Fruit fly (Drosophila melanogaster) whole organism, embryonic: ENCODE results near the gene dyw.

Experiments
- Bdp1 ChIP-seq: fragments of 200-800 bp; sonication (Bioruptor generic); optimal IDR thresholded peaks from 3 replicates; lab custom pipeline; 2016; ENCODE audit warnings: missing biosample characterization, missing genetic modification characterization
- CG10147 ChIP-seq: fragments of 200-800 bp; sonication (Bioruptor generic); optimal IDR thresholded peaks from 2 replicates; lab custom pipeline; 2019; ENCODE audit warnings: missing biosample characterization, mild to moderate bottlenecking, missing genetic modification characterization, moderate library complexity
- CG11247 ChIP-seq: fragments of 200-800 bp; sonication (Bioruptor generic); IDR thresholded peaks from 2 replicates; pipeline ENCODE4 v1.3.6; 2022; ENCODE audit warnings: missing biosample characterization, missing genetic modification characterization
- CG11696 ChIP-seq: fragments of 200-800 bp; sonication (Bioruptor generic); IDR thresholded peaks from 2 replicates; pipeline ENCODE4 v1.3.6; 2022; ENCODE audit warnings: missing biosample characterization, missing genetic modification characterization
- CG12071 ChIP-seq: fragments of 200-800 bp; sonication (Bioruptor generic); optimal IDR thresholded peaks from 3 replicates; lab custom pipeline; 2018; ENCODE audit warnings: missing biosample characterization, mild to moderate bottlenecking, missing genetic modification characterization
- CG12219 ChIP-seq: fragments of 200-800 bp; sonication (Bioruptor generic); optimal IDR thresholded peaks from 3 replicates; lab custom pipeline; 2018; ENCODE audit warnings: missing biosample characterization, mild to moderate bottlenecking, missing genetic modification characterization
- CG12299 ChIP-seq: fragments of 200-800 bp; sonication (Bioruptor generic); optimal IDR thresholded peaks from 2 replicates; lab custom pipeline; 2018; ENCODE audit warnings: missing biosample characterization, mild to moderate bottlenecking, missing genetic modification characterization
- CG15514 ChIP-seq: fragments of 200-800 bp; sonication (Bioruptor generic); optimal IDR thresholded peaks from 3 replicates; lab custom pipeline; 2017; ENCODE audit warnings: missing biosample characterization, missing genetic modification characterization, mild to moderate bottlenecking, moderate library complexity, missing genetic modification reagents
- CG17359 ChIP-seq: fragments of 200-800 bp; sonication (Bioruptor generic); optimal IDR thresholded peaks from 3 replicates; lab custom pipeline; 2018; ENCODE audit warnings: missing biosample characterization, mild to moderate bottlenecking, missing genetic modification characterization, moderate library complexity
- CG17612 ChIP-seq: fragments of 200-800 bp; sonication (Bioruptor generic); IDR thresholded peaks from 2 replicates; pipeline ENCODE4 v1.3.6; 2022; ENCODE audit warnings: missing biosample characterization, missing genetic modification characterization
- CG18764 ChIP-seq: fragments of 200-800 bp; sonication (Bioruptor generic); optimal IDR thresholded peaks from 3 replicates; lab custom pipeline; 2016; ENCODE audit warnings: missing biosample characterization, missing genetic modification characterization
- CG31388 ChIP-seq: fragments of 200-800 bp; sonication (Bioruptor generic); optimal IDR thresholded peaks from 2 replicates; lab custom pipeline; 2016; ENCODE audit warnings: missing biosample characterization, missing genetic modification characterization
- CG32772 ChIP-seq: fragments of 200-800 bp; sonication (Bioruptor generic); IDR thresholded peaks from 2 replicates; pipeline ENCODE4 v1.3.6; 2022; ENCODE audit warnings: missing biosample characterization, missing genetic modification characterization
- CG4328 ChIP-seq: fragments of 200-800 bp; sonication (Bioruptor generic); optimal IDR thresholded peaks from 3 replicates; lab custom pipeline; 2017; ENCODE audit warnings: missing biosample characterization, missing genetic modification reagents, missing genetic modification characterization
- CG4707 ChIP-seq: fragments of 200-800 bp; sonication (Bioruptor generic); optimal IDR thresholded peaks from 2 replicates; lab custom pipeline; 2018; ENCODE audit warnings: missing biosample characterization, mild to moderate bottlenecking, missing genetic modification characterization, moderate library complexity
- CG7271 ChIP-seq: fragments of 200-800 bp; sonication (Bioruptor generic); optimal IDR thresholded peaks from 2 replicates; lab custom pipeline; 2018; ENCODE audit warnings: missing biosample characterization, mild to moderate bottlenecking, missing genetic modification characterization, moderate library complexity
- CG7372 ChIP-seq: fragments of 200-800 bp; sonication (Bioruptor generic); IDR thresholded peaks from 2 replicates; pipeline ENCODE4 v1.3.6; 2022; ENCODE audit warnings: missing biosample characterization, missing genetic modification characterization
- CG9215 ChIP-seq: fragments of 200-800 bp; sonication (Bioruptor generic); IDR thresholded peaks from 2 replicates; pipeline ENCODE4 v1.3.6; 2022; ENCODE audit warnings: missing biosample characterization, missing genetic modification characterization
- CrebB ChIP-seq: fragments of 200-800 bp; sonication (Bioruptor generic); optimal IDR thresholded peaks from 3 replicates; lab custom pipeline; 2018; ENCODE audit warnings: missing biosample characterization, mild to moderate bottlenecking, missing genetic modification characterization
- Dp ChIP-seq: fragments of 200-800 bp; sonication (Bioruptor generic); optimal IDR thresholded peaks from 2 replicates; lab custom pipeline; 2018; ENCODE audit warnings: missing biosample characterization, mild to moderate bottlenecking, missing genetic modification characterization, moderate library complexity
- Drgx ChIP-seq: fragments of 200-800 bp; sonication (Bioruptor generic); IDR thresholded peaks from 2 replicates; pipeline ENCODE4 v1.3.6; 2022; ENCODE audit warnings: missing biosample characterization, missing genetic modification characterization
- H15 ChIP-seq: fragments of 200-800 bp; sonication (Bioruptor generic); IDR thresholded peaks from 3 replicates; pipeline ENCODE4 v1.3.6; 2022; ENCODE audit warnings: missing biosample characterization, missing genetic modification characterization
- H2.0 ChIP-seq: fragments of 200-800 bp; sonication (Bioruptor generic); IDR thresholded peaks from 2 replicates; pipeline ENCODE4 v1.3.6; 2022; ENCODE audit warnings: missing biosample characterization, missing genetic modification characterization
- HHEX ChIP-seq: fragments of 200-800 bp; sonication (Bioruptor generic); optimal IDR thresholded peaks from 3 replicates; lab custom pipeline; 2017; ENCODE audit warnings: missing biosample characterization, mild to moderate bottlenecking, missing genetic modification characterization, missing genetic modification reagents
- HLH54F ChIP-seq: fragments of 200-800 bp; sonication (Bioruptor generic); optimal IDR thresholded peaks from 3 replicates; lab custom pipeline; 2016; ENCODE audit warnings: missing biosample characterization, missing genetic modification characterization
- Hr3 ChIP-seq: fragments of 200-800 bp; sonication (Bioruptor generic); optimal IDR thresholded peaks from 3 replicates; lab custom pipeline; 2016; ENCODE audit warnings: missing biosample characterization, missing genetic modification characterization
- Med ChIP-seq: fragments of 200-800 bp; sonication (Bioruptor generic); peaks from one replicate; lab custom pipeline; 2016; ENCODE audit warnings: missing biosample characterization, missing genetic modification characterization, mild to moderate bottlenecking, inconsistent platforms, moderate library complexity
- Meics ChIP-seq: fragments of 200-800 bp; sonication (Bioruptor generic); optimal IDR thresholded peaks from 2 replicates; lab custom pipeline; 2017; ENCODE audit warnings: missing biosample characterization, mild to moderate bottlenecking, missing genetic modification characterization
- NC2β ChIP-seq: fragments of 200-800 bp; sonication (Bioruptor generic); optimal IDR thresholded peaks from 2 replicates; lab custom pipeline; 2016; ENCODE audit warnings: missing biosample characterization, missing genetic modification characterization
- Pdp1 ChIP-seq, 2 experiments: fragments of 200-800 bp; sonication (Bioruptor generic); optimal IDR thresholded peaks; 3 replicates each; lab custom pipeline; 2016; ENCODE audit warnings: missing biosample characterization in 2 of 2, missing genetic modification characterization in 2 of 2, mild to moderate bottlenecking in 1 of 2, moderate library complexity in 1 of 2
- Sox100B ChIP-seq: fragments of 200-800 bp; sonication (Bioruptor generic); optimal IDR thresholded peaks from 3 replicates; lab custom pipeline; 2018; ENCODE audit warnings: missing biosample characterization, mild to moderate bottlenecking, missing genetic modification characterization
- btn ChIP-seq: fragments of 200-800 bp; sonication (Bioruptor generic); optimal IDR thresholded peaks from 2 replicates; lab custom pipeline; 2016; ENCODE audit warnings: missing biosample characterization, missing genetic modification characterization
- ci ChIP-seq: fragments of 200-800 bp; sonication (Bioruptor generic); IDR thresholded peaks from 3 replicates; pipeline ENCODE4 v1.3.6; 2022; ENCODE audit warnings: missing biosample characterization, missing genetic modification characterization
- ewg ChIP-seq: fragments of 200-800 bp; sonication (Bioruptor generic); optimal IDR thresholded peaks from 3 replicates; lab custom pipeline; 2017; ENCODE audit warnings: mild to moderate bottlenecking, missing biosample characterization, missing genetic modification reagents, missing genetic modification characterization
- fd96Cb ChIP-seq: fragments of 200-800 bp; sonication (Bioruptor generic); optimal IDR thresholded peaks from 2 replicates; lab custom pipeline; 2018; ENCODE audit warnings: missing biosample characterization, mild to moderate bottlenecking, missing genetic modification characterization, moderate library complexity
- hkb ChIP-seq, 2 experiments: fragments of 200-800 bp in 1 of 2; fragments of >200 bp in 1 of 2; sonication (Bioruptor generic) in 1 of 2; IDR thresholded peaks in 1 of 2; optimal IDR thresholded peaks in 1 of 2; 2 replicates each; pipeline versions ENCODE4 v1.3.6 to Lab custom; 2017 to 2022; ENCODE audit warnings: missing biosample characterization in 1 of 2, missing genetic modification characterization in 1 of 2
- jigr1 ChIP-seq: fragments of 200-800 bp; sonication (Bioruptor generic); IDR thresholded peaks from 3 replicates; pipeline ENCODE4 v1.3.6; 2022; ENCODE audit warnings: missing biosample characterization, missing genetic modification characterization
- lilli ChIP-seq: fragments of 200-800 bp; sonication (Bioruptor generic); optimal IDR thresholded peaks from 3 replicates; lab custom pipeline; 2016; ENCODE audit warnings: missing biosample characterization, missing genetic modification characterization
- lmd ChIP-seq: fragments of 200-800 bp; sonication (Bioruptor generic); IDR thresholded peaks from 2 replicates; pipeline ENCODE4 v1.3.6; 2022; ENCODE audit warnings: missing biosample characterization, missing genetic modification characterization
- maf-S ChIP-seq: fragments of 200-800 bp; sonication (Bioruptor generic); optimal IDR thresholded peaks from 2 replicates; lab custom pipeline; 2016; ENCODE audit warnings: missing biosample characterization, missing genetic modification characterization
- mam ChIP-seq: fragments of 200-800 bp; sonication (Bioruptor generic); optimal IDR thresholded peaks from 3 replicates; lab custom pipeline; 2016; ENCODE audit warnings: missing biosample characterization, missing genetic modification characterization
- nerfin-1 ChIP-seq: fragments of 200-800 bp; sonication (Bioruptor generic); optimal IDR thresholded peaks from 3 replicates; lab custom pipeline; 2019; ENCODE audit warnings: missing biosample characterization, mild to moderate bottlenecking, missing genetic modification characterization, moderate library complexity
- rib ChIP-seq: fragments of 200-800 bp; sonication (Bioruptor generic); IDR thresholded peaks from 2 replicates; pipeline ENCODE4 v1.3.6; 2022; ENCODE audit warnings: missing biosample characterization, missing genetic modification characterization
- sens ChIP-seq: fragments of 200-800 bp; sonication (Bioruptor generic); peaks from one replicate; lab custom pipeline; 2016; ENCODE audit warnings: missing biosample characterization, missing genetic modification characterization
- shn ChIP-seq: fragments of 200-800 bp; sonication (Bioruptor generic); optimal IDR thresholded peaks from 3 replicates; lab custom pipeline; 2016; ENCODE audit warnings: missing biosample characterization, missing genetic modification characterization
- sisA ChIP-seq: fragments of 200-800 bp; sonication (Bioruptor generic); IDR thresholded peaks from 2 replicates; pipeline ENCODE4 v1.3.6; 2022; ENCODE audit warnings: missing biosample characterization, missing genetic modification characterization
- sob ChIP-seq: fragments of 200-800 bp; sonication (Bioruptor generic); IDR thresholded peaks from 2 replicates; pipeline ENCODE4 v1.3.6; 2022; ENCODE audit warnings: missing biosample characterization, missing genetic modification characterization
- ssp ChIP-seq: fragments of 200-800 bp; sonication (Bioruptor generic); IDR thresholded peaks from 2 replicates; pipeline ENCODE4 v1.3.6; 2022; ENCODE audit warnings: missing biosample characterization, missing genetic modification characterization
- sug ChIP-seq: fragments of 200-800 bp; optimal IDR thresholded peaks from 2 replicates; lab custom pipeline; 2019; ENCODE audit warnings: missing biosample characterization, mild to moderate bottlenecking, missing genetic modification characterization, moderate library complexity
- zfh2 ChIP-seq: fragments of 200-800 bp; sonication (Bioruptor generic); optimal IDR thresholded peaks from 2 replicates; lab custom pipeline; 2016; ENCODE audit warnings: missing biosample characterization, missing genetic modification characterization

The dyw gene

dm6 chrX:2708156-2708734 lies 14.6 kb upstream of the dyw start, which contains the start of gene CG2681 (continued):
- peak; percentile 71 for TF ChIP-seq lmd (GFP tag; lab: Robert Waterston, UW)
- peak; percentile 20 for TF ChIP-seq sug (tag; lab: Kevin White, UChicago)
- no peak for TF ChIP-seq shn
- TF ChIP-seq CrebB (tag; lab: Kevin White, UChicago): no peak
- no peak for TF ChIP-seq nerfin-1
- TF ChIP-seq ci (GFP tag; lab: Robert Waterston, UW): peak; percentile 75
- no peak for TF ChIP-seq Sox100B (GFP tag; lab: Kevin White, UChicago)
- TF ChIP-seq Meics (GFP tag; lab: Kevin White, UChicago): peak; percentile 21
- peak; percentile 58 for TF ChIP-seq CG15514 (GFP tag; lab: Kevin White, UChicago)
- TF ChIP-seq HLH54F (GFP tag; lab: Kevin White, UChicago): peak; percentile 46
- TF ChIP-seq NC2β: no peak
- TF ChIP-seq sob: peak; percentile 48
- TF ChIP-seq ssp (GFP tag; lab: Robert Waterston, UW): 0 out of 2 replicates have a peak, but pooled peaks have one; percentile 15
- TF ChIP-seq jigr1 (GFP tag; lab: Robert Waterston, UW): peak; percentile 42; the same call in 1 of the 3 replicates
- peak; percentile 29; the same call in 1 of the 2 replicates for TF ChIP-seq CG7372
- TF ChIP-seq fd96Cb (tag; lab: Kevin White, UChicago): peak; percentile 18
- TF ChIP-seq CG12071 (GFP tag; lab: Kevin White, UChicago): no peak
- TF ChIP-seq H15 (GFP tag; lab: Robert Waterston, UW): peak; percentile 70
- TF ChIP-seq Med (GFP tag; lab: Kevin White, UChicago): peak; percentile 89
- TF ChIP-seq CG31388: no peak
- peak; percentile 23 to 50 for TF ChIP-seq Pdp1 (GFP tag; optimal IDR thresholded peaks at IDR 0.05; lab: Kevin White, UChicago)
- TF ChIP-seq sisA (GFP tag; lab: Robert Waterston, UW): peak; percentile 69
- peak; percentile 47 for TF ChIP-seq CG11247 (GFP tag; lab: Robert Waterston, UW)
- TF ChIP-seq CG32772 (GFP tag; lab: Robert Waterston, UW): peak; percentile 43
- 0 out of 2 replicates have a peak, but pooled peaks have one; percentile 16 for TF ChIP-seq CG11696 (GFP tag; lab: Robert Waterston, UW)
- TF ChIP-seq mam (GFP tag; lab: Kevin White, UChicago): peak; percentile 43
- no peak for TF ChIP-seq CG12299
- no peak for TF ChIP-seq ewg
- no peak for TF ChIP-seq maf-S (GFP tag; lab: Kevin White, UChicago)
- no peak for TF ChIP-seq CG7271 (tag; lab: Kevin White, UChicago)
- TF ChIP-seq btn (GFP tag; lab: Kevin White, UChicago): no peak
- no peak for TF ChIP-seq CG4328 (GFP tag; lab: Kevin White, UChicago)
- TF ChIP-seq CG4707: no peak
- TF ChIP-seq CG12219 (GFP tag; lab: Kevin White, UChicago): peak; percentile 9
- TF ChIP-seq Bdp1 (GFP tag; lab: Kevin White, UChicago): no peak
- peak; percentile 62 for TF ChIP-seq H2.0 (GFP tag; lab: Robert Waterston, UW)
- TF ChIP-seq CG17359 (tag; lab: Kevin White, UChicago): peak; percentile 37
- peak; percentile 65 for TF ChIP-seq Drgx
- TF ChIP-seq hkb (optimal IDR thresholded peaks at IDR 0.05; lab: Kevin White, UChicago): no peak
- TF ChIP-seq hkb (GFP tag; IDR thresholded peaks at IDR 0.05; lab: Robert Waterston, UW): peak; percentile 50
- TF ChIP-seq zfh2 (GFP tag; lab: Kevin White, UChicago): peak; percentile 23
- TF ChIP-seq HHEX (GFP tag; lab: Kevin White, UChicago): no peak
- TF ChIP-seq CG18764: no peak
- TF ChIP-seq Dp: no peak
- TF ChIP-seq Hr3: no peak
- TF ChIP-seq CG10147 (GFP tag; lab: Kevin White, UChicago): no peak
- peak; percentile 43 for TF ChIP-seq lilli (GFP tag; lab: Kevin White, UChicago)
- TF ChIP-seq CG9215 (GFP tag; lab: Robert Waterston, UW): peak; percentile 41; the same call in 1 of the 2 replicates
- peak; percentile 50 for TF ChIP-seq CG17612 (GFP tag; lab: Robert Waterston, UW)
- TF ChIP-seq rib (GFP tag; lab: Robert Waterston, UW): 0 out of 2 replicates have a peak, but pooled peaks have one; percentile 25
- peak; percentile 72 for TF ChIP-seq sens (GFP tag; lab: Kevin White, UChicago)
